Worm (Caenorhabditis elegans): Measurements from ENCODE around the gene smc-4.

DNA sequence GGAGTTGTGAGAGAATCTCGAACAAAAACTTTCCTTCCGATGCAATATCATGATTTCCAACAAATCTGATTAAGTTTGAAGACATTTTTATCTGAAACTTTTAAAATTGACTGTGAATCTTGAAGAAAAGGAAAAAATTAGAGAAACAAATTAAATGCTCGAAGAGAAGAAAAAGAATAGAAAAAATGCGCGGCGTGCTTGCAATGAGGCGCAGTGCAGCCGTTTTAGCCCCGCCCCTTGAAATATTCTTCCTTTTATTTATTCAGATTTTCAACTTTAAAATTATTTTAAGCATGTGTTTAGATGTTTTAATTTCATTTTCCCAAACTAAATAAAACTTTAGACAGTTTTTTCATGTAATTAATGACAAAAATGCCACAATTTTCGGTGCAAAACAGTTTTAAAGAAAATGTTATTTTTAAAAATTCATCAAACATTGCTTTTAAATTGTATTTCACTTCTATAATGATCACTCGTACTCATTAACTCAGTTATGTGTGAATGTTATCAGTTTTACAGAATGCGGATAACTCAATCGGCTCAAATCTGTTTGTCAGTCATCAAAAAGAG lies 44.9 kb upstream of the smc-4 start, which contains the start of the genes mrps-34 and cisd-3.1:
- TF ChIP-seq T22C8.4 (GFP tag; IDR thresholded peaks at IDR 0.05) = no peak
- peak; percentile 62; the same call in 1 of the 2 replicates for TF ChIP-seq flt-1 (GFP tag; IDR thresholded peaks at IDR 0.05)
- TF ChIP-seq med-1 (GFP tag; optimal IDR thresholded peaks at IDR 0.05; ENCODE audit: insufficient read depth) = peak; percentile 70
- TF ChIP-seq ztf-23 (GFP tag; IDR thresholded peaks at IDR 0.05) = no peak
